Worm (Caenorhabditis elegans) whole organism, L4 larva: ENCODE data around the gene F54B8.1.

ENCODE experiments used
- F44E2.7 ChIP-seq: fragments of 200-800 bp; sonication (Bioruptor generic); IDR thresholded peaks from 2 replicates; pipeline ENCODE4 v2.1.2; 2022; ENCODE audit warnings: missing genetic modification characterization, missing compliant biosample characterization
- R02D3.7 ChIP-seq: fragments of 150-350 bp; sonication (generic microtip); optimal IDR thresholded peaks from 3 replicates; lab custom pipeline; 2014; ENCODE audit warnings: missing biosample characterization, missing genetic modification characterization
- T20F7.1 ChIP-seq: fragments of 200-800 bp; sonication (Bioruptor generic); optimal IDR thresholded peaks from 2 replicates; lab custom pipeline; 2018; ENCODE audit warnings: mild to moderate bottlenecking, missing genetic modification characterization, missing compliant biosample characterization
- T26A8.4 ChIP-seq: fragments of 200-800 bp; sonication (Bioruptor generic); IDR thresholded peaks from 2 replicates; pipeline ENCODE4 v1.3.6; 2022; ENCODE audit warnings: missing genetic modification characterization, missing compliant biosample characterization
- Y105C5A.15 ChIP-seq: fragments of 200-800 bp; sonication (Bioruptor generic); IDR thresholded peaks from 2 replicates; pipeline ENCODE4 v1.3.6; 2022; ENCODE audit warnings: missing genetic modification characterization, missing compliant biosample characterization
- Y75B8A.6 ChIP-seq: fragments of 200-800 bp; sonication (Bioruptor generic); IDR thresholded peaks from 2 replicates; pipeline ENCODE4 v1.3.6; 2022; ENCODE audit warnings: missing genetic modification reagents, missing genetic modification characterization, missing compliant biosample characterization
- ZK337.2 ChIP-seq: fragments of 200-800 bp; sonication (Bioruptor generic); IDR thresholded peaks from 2 replicates; pipeline ENCODE4 v1.3.6; 2022; ENCODE audit warnings: missing genetic modification reagents, missing genetic modification characterization, missing compliant biosample characterization
- ZK546.5 ChIP-seq, 2 experiments: sonication (generic microtip); optimal IDR thresholded peaks; 2 replicates each; lab custom pipeline; 2017; ENCODE audit warnings: missing biosample characterization in 2 of 2, missing genetic modification characterization in 2 of 2
- aha-1 ChIP-seq: fragments of 150-350 bp; peaks from one replicate; lab custom pipeline; 2014; ENCODE audit warnings: missing biosample characterization, missing genetic modification characterization
- ceh-32 ChIP-seq: sonication (generic microtip); optimal IDR thresholded peaks from 2 replicates; lab custom pipeline; 2016; ENCODE audit warnings: mild to moderate bottlenecking, missing genetic modification characterization, missing compliant biosample characterization; ENCODE audit not compliant: poor library complexity
- ces-1 ChIP-seq: fragments of 150-350 bp; sonication (generic microtip); optimal IDR thresholded peaks from 4 replicates; lab custom pipeline; 2014; ENCODE audit warnings: missing biosample characterization, missing genetic modification reagents, missing genetic modification characterization
- ctbp-1 ChIP-seq: fragments of 200-800 bp; sonication (Bioruptor generic); IDR thresholded peaks from 2 replicates; pipeline ENCODE4 v1.3.6; 2022; ENCODE audit warnings: missing genetic modification reagents, missing genetic modification characterization, missing compliant biosample characterization
- daf-16 ChIP-seq, 3 experiments: sonication (generic microtip); optimal IDR thresholded peaks; 2 replicates each; lab custom pipeline; 2016 to 2017; ENCODE audit warnings: missing genetic modification characterization in 3 of 3, missing genetic modification reagents in 3 of 3, mild to moderate bottlenecking in 2 of 3, missing compliant biosample characterization in 2 of 3, missing biosample characterization in 1 of 3, moderate library complexity in 1 of 3
- dmd-8 ChIP-seq: fragments of 200-800 bp; sonication (Bioruptor generic); IDR thresholded peaks from 2 replicates; pipeline ENCODE4 v1.3.6; 2022; ENCODE audit warnings: missing genetic modification characterization, missing compliant biosample characterization
- dmd-9 ChIP-seq: fragments of 200-800 bp; sonication (Bioruptor generic); IDR thresholded peaks from 2 replicates; pipeline ENCODE4 v1.3.6; 2022; ENCODE audit warnings: missing genetic modification reagents, missing genetic modification characterization, missing compliant biosample characterization
- dpl-1 ChIP-seq: fragments of 150-350 bp; optimal IDR thresholded peaks from 2 replicates; lab custom pipeline; 2014; ENCODE audit warnings: missing biosample characterization, missing genetic modification reagents, missing genetic modification characterization
- lim-7 ChIP-seq: fragments of 200-800 bp; sonication (Bioruptor generic); IDR thresholded peaks from 2 replicates; pipeline ENCODE4 v1.3.6; 2022; ENCODE audit warnings: missing genetic modification characterization, missing compliant biosample characterization
- lin-29 ChIP-seq: fragments of 200-800 bp; sonication (Bioruptor generic); IDR thresholded peaks from 2 replicates; pipeline ENCODE4 v1.3.6; 2022; ENCODE audit warnings: missing genetic modification reagents, missing genetic modification characterization, missing compliant biosample characterization
- lsy-2 ChIP-seq, 2 experiments: fragments of 150-350 bp in 1 of 2; sonication (generic microtip) in 1 of 2; optimal IDR thresholded peaks; 2 replicates each; lab custom pipeline; 2014 to 2017; ENCODE audit warnings: missing biosample characterization in 2 of 2, missing genetic modification characterization in 2 of 2
- mdt-29 ChIP-seq: fragments of 200-800 bp; sonication (Bioruptor generic); IDR thresholded peaks from 2 replicates; pipeline ENCODE4 v1.3.6; 2022; ENCODE audit warnings: missing genetic modification reagents, missing genetic modification characterization, missing compliant biosample characterization
- mes-2 ChIP-seq: sonication (generic microtip); optimal IDR thresholded peaks from 2 replicates; lab custom pipeline; 2016; ENCODE audit warnings: missing genotype, mild to moderate bottlenecking, missing genetic modification characterization, missing compliant biosample characterization; ENCODE audit not compliant: poor library complexity, severe bottlenecking
- mxl-3 ChIP-seq: fragments of 200-800 bp; sonication (Bioruptor generic); optimal IDR thresholded peaks from 2 replicates; lab custom pipeline; 2018; ENCODE audit warnings: mild to moderate bottlenecking, missing genetic modification characterization, missing compliant biosample characterization
- nhr-11 ChIP-seq: fragments of 150-350 bp; optimal IDR thresholded peaks from 2 replicates; lab custom pipeline; 2014; ENCODE audit warnings: missing biosample characterization, missing genetic modification characterization
- nhr-237 ChIP-seq: sonication (generic microtip); optimal IDR thresholded peaks from 2 replicates; lab custom pipeline; 2017; ENCODE audit warnings: missing biosample characterization, missing genetic modification characterization
- nhr-76 ChIP-seq: fragments of 150-350 bp; optimal IDR thresholded peaks from 2 replicates; lab custom pipeline; 2014; ENCODE audit warnings: missing biosample characterization, missing genetic modification characterization
- pha-4 ChIP-seq, 2 experiments: fragments of 150-350 bp in 1 of 2; fragments of 200-800 bp in 1 of 2; sonication (Bioruptor generic) in 1 of 2; IDR thresholded peaks in 1 of 2; optimal IDR thresholded peaks in 1 of 2; 2 replicates each; pipeline versions ENCODE4 v1.3.6 to Lab custom; 2014 to 2022; ENCODE audit warnings: missing genetic modification characterization in 2 of 2, missing genetic modification reagents in 2 of 2, missing biosample characterization in 1 of 2, missing compliant biosample characterization in 1 of 2
- php-3 ChIP-seq: fragments of 200-800 bp; sonication (Bioruptor generic); IDR thresholded peaks from 2 replicates; pipeline ENCODE4 v1.3.6; 2022; ENCODE audit warnings: missing genetic modification reagents, missing genetic modification characterization, missing compliant biosample characterization
- rbr-2 ChIP-seq: sonication (generic microtip); optimal IDR thresholded peaks from 2 replicates; lab custom pipeline; 2016; ENCODE audit warnings: missing genotype, missing genetic modification characterization, missing compliant biosample characterization
- sdz-12 ChIP-seq: fragments of 200-800 bp; sonication (Bioruptor generic); optimal IDR thresholded peaks from 2 replicates; lab custom pipeline; 2018; ENCODE audit warnings: mild to moderate bottlenecking, missing genetic modification characterization, missing compliant biosample characterization
- set-16 ChIP-seq: fragments of 200-800 bp; sonication (Bioruptor generic); IDR thresholded peaks from 2 replicates; pipeline ENCODE4 v1.3.6; 2022; ENCODE audit warnings: missing genetic modification reagents, missing genetic modification characterization, missing compliant biosample characterization
- snpc-4 ChIP-seq: fragments of 150-350 bp; optimal IDR thresholded peaks from 2 replicates; lab custom pipeline; 2014; ENCODE audit warnings: missing biosample characterization, missing genetic modification characterization
- spr-1 ChIP-seq: sonication (generic microtip); optimal IDR thresholded peaks from 2 replicates; lab custom pipeline; 2016; ENCODE audit warnings: mild to moderate bottlenecking, missing genetic modification characterization, missing compliant biosample characterization
- tra-1 ChIP-seq: fragments of 200-800 bp; sonication (Bioruptor generic); IDR thresholded peaks from 2 replicates; pipeline ENCODE4 v1.3.6; 2022; ENCODE audit warnings: missing genetic modification reagents, missing genetic modification characterization, missing compliant biosample characterization
- zip-11 ChIP-seq: fragments of 200-800 bp; sonication (Bioruptor generic); IDR thresholded peaks from 2 replicates; pipeline ENCODE4 v1.3.6; 2022; ENCODE audit warnings: missing genetic modification characterization, missing compliant biosample characterization
- ztf-7 ChIP-seq: fragments of 150-350 bp; optimal IDR thresholded peaks from 2 replicates; lab custom pipeline; 2014; ENCODE audit warnings: missing biosample characterization, missing genetic modification characterization

Gene F54B8.1

DNA sequence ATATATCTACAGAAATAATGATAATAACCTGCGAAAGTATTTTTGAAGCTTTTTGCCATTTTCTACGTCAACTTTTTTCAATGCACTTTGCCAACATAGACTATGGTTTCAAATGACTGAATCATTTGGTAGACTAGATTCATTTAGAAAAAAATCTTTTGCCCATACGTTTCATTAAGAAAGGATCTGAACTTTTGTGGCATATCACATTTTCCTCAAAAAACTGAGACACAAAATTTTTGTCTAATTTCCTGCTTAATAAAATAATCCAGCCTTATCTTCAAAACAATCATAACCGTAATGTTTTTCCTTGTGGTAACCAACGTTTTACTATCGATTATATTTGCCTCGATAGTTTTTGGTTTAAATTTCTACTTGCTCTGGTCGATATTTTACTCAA, 15.6 kb downstream of the F54B8.1 start, which contains the start of gene srbc-51:
TSS of gene srbc-51 (plus strand) at position 301 of the 400 bp plus-strand sequence.
- TF ChIP-seq php-3 (GFP tag; lab: Robert Waterston, UW): no peak
- peak; percentile 59 for TF ChIP-seq aha-1 (tag; lab: Kevin White, UChicago)

DNA sequence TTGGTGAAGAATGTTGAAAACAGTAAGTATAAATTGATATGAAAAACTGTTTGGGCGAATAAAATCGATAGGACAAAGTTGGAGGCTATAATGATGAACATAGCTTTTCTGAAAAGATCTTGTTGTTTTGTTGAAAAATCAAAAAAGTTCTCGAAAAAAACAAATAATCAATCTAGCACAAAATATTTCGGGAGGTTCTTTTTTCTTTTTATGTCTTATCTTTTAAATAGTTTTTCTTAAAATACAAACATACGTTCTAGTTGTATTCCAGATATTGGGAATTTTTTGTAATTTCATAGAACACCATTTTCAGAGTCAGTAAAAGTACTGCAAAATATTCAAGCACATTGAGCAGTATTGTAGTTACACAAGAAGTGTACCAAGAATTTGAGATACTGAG, 19.4 kb downstream of the F54B8.1 start, which contains the start of gene srbc-55:
TSS of gene srbc-55 (minus strand) at position 101 of the 400 bp plus-strand sequence.
- TF ChIP-seq php-3 (GFP tag; lab: Robert Waterston, UW): no peak
- no peak for TF ChIP-seq lsy-2 (tag; optimal IDR thresholded peaks at IDR 0.05; lab: Kevin White, UChicago)
- TF ChIP-seq nhr-237 (tag; lab: Kevin White, UChicago): no peak
- TF ChIP-seq tra-1 (GFP tag; lab: Robert Waterston, UW): no peak
- TF ChIP-seq pha-4 (GFP tag; IDR thresholded peaks at IDR 0.05; lab: Robert Waterston, UW): no peak
- no peak for TF ChIP-seq pha-4 (tag; optimal IDR thresholded peaks at IDR 0.05; lab: Kevin White, UChicago)
- TF ChIP-seq daf-16 (GFP tag; optimal IDR thresholded peaks at IDR 0.05; lab: Kevin White, UChicago): no peak
- TF ChIP-seq daf-16 (tag; optimal IDR thresholded peaks at IDR 0.05; lab: Kevin White, UChicago): no peak
- TF ChIP-seq ceh-32: no peak
- no peak for TF ChIP-seq aha-1 (tag; lab: Kevin White, UChicago)
- TF ChIP-seq ZK546.5 (tag; optimal IDR thresholded peaks at IDR 0.05; lab: Kevin White, UChicago): no peak
- TF ChIP-seq mxl-3 (GFP tag; lab: Kevin White, UChicago): no peak
- TF ChIP-seq spr-1 (tag; lab: Kevin White, UChicago): no peak
- no peak for TF ChIP-seq nhr-76
- TF ChIP-seq ztf-7: no peak
- no peak for TF ChIP-seq Y105C5A.15
- no peak for TF ChIP-seq ctbp-1
- TF ChIP-seq R02D3.7 (tag; lab: Kevin White, UChicago): no peak
- no peak for TF ChIP-seq ZK337.2 (GFP tag; lab: Robert Waterston, UW)
- TF ChIP-seq mes-2 (tag; lab: Kevin White, UChicago): no peak
- no peak for TF ChIP-seq T20F7.1 (GFP tag; lab: Kevin White, UChicago)
- no peak for TF ChIP-seq zip-11

ce11 chrV:15831586-15831985, 21.0 kb downstream of the F54B8.1 start, which contains the start of gene srbc-56:
Gene srbc-56 (minus strand): TSS chrV:15831686.
- no peak for TF ChIP-seq php-3 (GFP tag; lab: Robert Waterston, UW)
- TF ChIP-seq dpl-1 (GFP tag; lab: Kevin White, UChicago): no peak
- TF ChIP-seq snpc-4 (tag; lab: Kevin White, UChicago): no peak
- TF ChIP-seq lin-29: no peak
- no peak for TF ChIP-seq rbr-2 (tag; lab: Kevin White, UChicago)
- TF ChIP-seq lsy-2 (tag; optimal IDR thresholded peaks at IDR 0.05; lab: Kevin White, UChicago): no peak
- no peak for TF ChIP-seq set-16 (GFP tag; lab: Robert Waterston, UW)
- TF ChIP-seq Y75B8A.6 (GFP tag; lab: Robert Waterston, UW): no peak
- no peak for TF ChIP-seq mdt-29 (GFP tag; lab: Robert Waterston, UW)
- no peak for TF ChIP-seq ces-1
- no peak for TF ChIP-seq nhr-11 (tag; lab: Kevin White, UChicago)
- TF ChIP-seq lim-7 (GFP tag; lab: Robert Waterston, UW): no peak
- no peak for TF ChIP-seq sdz-12 (GFP tag; lab: Kevin White, UChicago)
- no peak for TF ChIP-seq dmd-8 (GFP tag; lab: Robert Waterston, UW)
- no peak for TF ChIP-seq dmd-9
- no peak for TF ChIP-seq nhr-76
- no peak for TF ChIP-seq T26A8.4 (GFP tag; lab: Robert Waterston, UW)

DNA sequence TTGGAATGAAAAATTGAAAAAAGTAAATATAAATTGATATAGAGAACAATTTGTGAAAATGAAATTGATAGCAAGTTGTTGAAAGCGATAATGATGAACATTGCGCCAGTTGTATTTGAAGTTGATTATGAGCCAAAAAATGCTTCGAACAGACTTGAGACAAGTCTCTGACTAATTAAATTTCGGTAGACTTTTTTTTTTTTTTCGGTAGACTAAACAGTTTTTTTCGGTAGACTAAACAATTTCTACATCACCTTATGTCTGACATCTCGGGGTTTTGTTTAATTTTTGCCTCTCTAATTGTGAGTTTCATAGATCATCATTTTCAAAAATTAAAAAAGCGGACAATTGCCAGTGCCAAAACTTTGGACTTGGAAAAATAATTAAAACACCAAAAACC, 23.1 kb downstream of the F54B8.1 start, which contains the start of gene srbc-54:
TSS of gene srbc-54 (minus strand) at position 101 of the 400 bp plus-strand sequence.
- TF ChIP-seq zip-11 (no peak), F44E2.7 (GFP tag; lab: Robert Waterston, UW) (no peak), T26A8.4 (GFP tag; lab: Robert Waterston, UW) (no peak), tra-1 (GFP tag; lab: Robert Waterston, UW) (no peak)
- TF ChIP-seq, all 104 proteins: peak for 0
